Fruit fly (Drosophila melanogaster) whole organism, embryonic: ENCODE data around the gene Rnmt.
A peak's percentile ranks its signal among the peaks of the same experiment; 100 is the strongest.

ENCODE experiments used
- Antp ChIP-seq: fragments of 200-800 bp; sonication (Bioruptor generic); optimal IDR thresholded peaks from 3 replicates; lab custom pipeline; 2016; ENCODE audit warnings: missing biosample characterization, missing genetic modification characterization
- CG10979 ChIP-seq: fragments of 200-800 bp; sonication (Bioruptor generic); optimal IDR thresholded peaks from 2 replicates; lab custom pipeline; 2018; ENCODE audit warnings: missing biosample characterization, mild to moderate bottlenecking, missing genetic modification characterization, moderate library complexity
- CG12155 ChIP-seq: fragments of 200-800 bp; sonication (Bioruptor generic); optimal IDR thresholded peaks from 3 replicates; lab custom pipeline; 2016; ENCODE audit warnings: missing biosample characterization, missing genetic modification characterization
- CG12236 ChIP-seq: fragments of 200-800 bp; sonication (Bioruptor generic); optimal IDR thresholded peaks from 2 replicates; lab custom pipeline; 2016; ENCODE audit warnings: missing biosample characterization, missing genetic modification characterization
- CG12391 ChIP-seq: fragments of 200-800 bp; sonication (Bioruptor generic); optimal IDR thresholded peaks from 3 replicates; lab custom pipeline; 2018; ENCODE audit warnings: missing biosample characterization, mild to moderate bottlenecking, missing genetic modification characterization, moderate library complexity
- CG14860 ChIP-seq: fragments of 200-800 bp; sonication (Bioruptor generic); IDR thresholded peaks from 3 replicates; pipeline ENCODE4 v1.3.6; 2022; ENCODE audit warnings: missing biosample characterization, missing genetic modification characterization; ENCODE audit not compliant: partially characterized antibody
- CG1603 ChIP-seq: fragments of 200-800 bp; sonication (Bioruptor generic); optimal IDR thresholded peaks from 2 replicates; lab custom pipeline; 2019; ENCODE audit warnings: missing biosample characterization, mild to moderate bottlenecking, missing genetic modification characterization, moderate library complexity
- CG17328 ChIP-seq: fragments of 200-800 bp; sonication (Bioruptor generic); IDR thresholded peaks from 2 replicates; pipeline ENCODE4 v1.3.6; 2022; ENCODE audit warnings: missing biosample characterization, missing genetic modification characterization
- CG17385 ChIP-seq: fragments of 200-800 bp; sonication (Bioruptor generic); optimal IDR thresholded peaks from 3 replicates; lab custom pipeline; 2018; ENCODE audit warnings: missing biosample characterization, mild to moderate bottlenecking, missing genetic modification characterization
- CG17912 ChIP-seq: fragments of 200-800 bp; sonication (Bioruptor generic); optimal IDR thresholded peaks from 2 replicates; lab custom pipeline; 2018; ENCODE audit warnings: missing biosample characterization, mild to moderate bottlenecking, missing genetic modification characterization
- CG1792 ChIP-seq: fragments of 200-800 bp; sonication (Bioruptor generic); optimal IDR thresholded peaks from 2 replicates; lab custom pipeline; 2016; ENCODE audit warnings: missing biosample characterization, missing genetic modification characterization
- CG2116 ChIP-seq: fragments of 200-800 bp; sonication (Bioruptor generic); optimal IDR thresholded peaks from 3 replicates; lab custom pipeline; 2018; ENCODE audit warnings: missing biosample characterization, mild to moderate bottlenecking, missing genetic modification characterization
- CG34376 ChIP-seq: fragments of 200-800 bp; sonication (Bioruptor generic); optimal IDR thresholded peaks from 2 replicates; lab custom pipeline; 2018; ENCODE audit warnings: missing biosample characterization, mild to moderate bottlenecking, missing genetic modification characterization
- CG3995 ChIP-seq: fragments of 200-800 bp; sonication (Bioruptor generic); optimal IDR thresholded peaks from 3 replicates; lab custom pipeline; 2016; ENCODE audit warnings: missing biosample characterization, missing genetic modification characterization
- CG4360 ChIP-seq: fragments of 200-800 bp; sonication (Bioruptor generic); IDR thresholded peaks from 2 replicates; pipeline ENCODE4 v1.3.6; 2022; ENCODE audit warnings: missing biosample characterization, missing genetic modification characterization
- CG6791 ChIP-seq: fragments of 200-800 bp; sonication (Bioruptor generic); IDR thresholded peaks from 3 replicates; pipeline ENCODE4 v1.3.6; 2022; ENCODE audit warnings: missing biosample characterization, missing genetic modification characterization; ENCODE audit not compliant: partially characterized antibody
- Camta ChIP-seq: fragments of 200-800 bp; sonication (Bioruptor generic); optimal IDR thresholded peaks from 2 replicates; lab custom pipeline; 2016; ENCODE audit warnings: missing biosample characterization, missing genetic modification characterization
- CoRest ChIP-seq: fragments of 200-800 bp; sonication (Bioruptor generic); optimal IDR thresholded peaks from 3 replicates; lab custom pipeline; 2018; ENCODE audit warnings: missing biosample characterization, mild to moderate bottlenecking, missing genetic modification characterization, moderate library complexity
- CrebB ChIP-seq: fragments of 200-800 bp; sonication (Bioruptor generic); optimal IDR thresholded peaks from 3 replicates; lab custom pipeline; 2018; ENCODE audit warnings: missing biosample characterization, mild to moderate bottlenecking, missing genetic modification characterization
- Ets65A ChIP-seq: fragments of 200-800 bp; sonication (Bioruptor generic); peaks from one replicate; lab custom pipeline; 2016; ENCODE audit warnings: missing biosample characterization, missing genetic modification characterization
- Ets97D ChIP-seq: fragments of 200-800 bp; sonication (Bioruptor generic); optimal IDR thresholded peaks from 3 replicates; lab custom pipeline; 2016; ENCODE audit warnings: missing biosample characterization, missing genetic modification characterization
- HmgZ ChIP-seq: fragments of 200-800 bp; sonication (Bioruptor generic); optimal IDR thresholded peaks from 2 replicates; lab custom pipeline; 2018; ENCODE audit warnings: missing biosample characterization, mild to moderate bottlenecking, missing genetic modification characterization
- Hr78 ChIP-seq, 2 experiments: fragments of 200-800 bp in 1 of 2; fragments of >200 bp in 1 of 2; sonication (Bioruptor generic) in 1 of 2; optimal IDR thresholded peaks; 2 replicates each; lab custom pipeline; 2017 to 2019; ENCODE audit warnings: missing biosample characterization in 2 of 2, missing genetic modification characterization in 2 of 2, mild to moderate bottlenecking in 1 of 2, moderate library complexity in 1 of 2
- Jarid2 ChIP-seq: fragments of 200-800 bp; sonication (Bioruptor generic); optimal IDR thresholded peaks from 3 replicates; lab custom pipeline; 2017; ENCODE audit warnings: mild to moderate bottlenecking, missing biosample characterization, missing genetic modification reagents, missing genetic modification characterization
- Max ChIP-seq: fragments of 200-800 bp; sonication (Bioruptor generic); optimal IDR thresholded peaks from 2 replicates; lab custom pipeline; 2016; ENCODE audit warnings: missing biosample characterization, mild to moderate bottlenecking, missing genetic modification characterization
- Myb ChIP-seq: fragments of 200-800 bp; sonication (Bioruptor generic); optimal IDR thresholded peaks from 2 replicates; lab custom pipeline; 2016; ENCODE audit warnings: missing biosample characterization, missing genetic modification characterization
- NC2β ChIP-seq: fragments of 200-800 bp; sonication (Bioruptor generic); optimal IDR thresholded peaks from 2 replicates; lab custom pipeline; 2016; ENCODE audit warnings: missing biosample characterization, missing genetic modification characterization
- Scr ChIP-seq: fragments of 200-800 bp; sonication (Bioruptor generic); IDR thresholded peaks from 2 replicates; pipeline ENCODE4 v1.3.6; 2022; ENCODE audit warnings: missing biosample characterization, missing genetic modification characterization; ENCODE audit not compliant: partially characterized antibody
- Spps ChIP-seq: fragments of 200-800 bp; sonication (Bioruptor generic); optimal IDR thresholded peaks from 2 replicates; lab custom pipeline; 2018; ENCODE audit warnings: missing biosample characterization, mild to moderate bottlenecking, missing genetic modification characterization
- Trl ChIP-seq, 3 experiments: fragments of >200 bp in 2 of 3; fragments of 200-800 bp in 1 of 3; sonication (Bioruptor generic) in 1 of 3; optimal IDR thresholded peaks; 2 replicates in 1 of 3; 3 replicates in 2 of 3; lab custom pipeline; 2016 to 2017; ENCODE audit warnings: missing biosample characterization in 1 of 3, missing genetic modification characterization in 1 of 3
- ato ChIP-seq: fragments of 200-800 bp; sonication (Bioruptor generic); IDR thresholded peaks from 2 replicates; pipeline ENCODE4 v1.3.6; 2022; ENCODE audit warnings: missing biosample characterization, missing genetic modification characterization; ENCODE audit not compliant: partially characterized antibody
- ci ChIP-seq: fragments of 200-800 bp; sonication (Bioruptor generic); IDR thresholded peaks from 3 replicates; pipeline ENCODE4 v1.3.6; 2022; ENCODE audit warnings: missing biosample characterization, missing genetic modification characterization
- dmrt11E ChIP-seq: fragments of 200-800 bp; sonication (Bioruptor generic); optimal IDR thresholded peaks from 3 replicates; lab custom pipeline; 2018; ENCODE audit warnings: missing biosample characterization, mild to moderate bottlenecking, missing genetic modification characterization, moderate library complexity
- ems ChIP-seq: fragments of 200-800 bp; sonication (Bioruptor generic); optimal IDR thresholded peaks from 3 replicates; lab custom pipeline; 2016; ENCODE audit warnings: missing biosample characterization, missing genetic modification characterization
- fd96Cb ChIP-seq: fragments of 200-800 bp; sonication (Bioruptor generic); optimal IDR thresholded peaks from 2 replicates; lab custom pipeline; 2018; ENCODE audit warnings: missing biosample characterization, mild to moderate bottlenecking, missing genetic modification characterization, moderate library complexity
- gfzf ChIP-seq: fragments of 200-800 bp; sonication (Bioruptor generic); optimal IDR thresholded peaks from 2 replicates; lab custom pipeline; 2016; ENCODE audit warnings: missing biosample characterization, mild to moderate bottlenecking, missing genetic modification characterization, moderate library complexity
- h ChIP-seq: fragments of >200 bp; optimal IDR thresholded peaks from 2 replicates; lab custom pipeline; 2017
- hbn ChIP-seq: fragments of 200-800 bp; sonication (Bioruptor generic); IDR thresholded peaks from 2 replicates; pipeline ENCODE4 v1.3.6; 2022; ENCODE audit warnings: missing biosample characterization, missing genetic modification characterization; ENCODE audit not compliant: partially characterized antibody
- insv ChIP-seq, 2 experiments: fragments of 200-800 bp; sonication (Bioruptor generic); optimal IDR thresholded peaks; 3 replicates each; lab custom pipeline; 2016 to 2018; ENCODE audit warnings: missing biosample characterization in 2 of 2, missing genetic modification characterization in 2 of 2
- pros ChIP-seq: fragments of 200-800 bp; sonication (Bioruptor generic); optimal IDR thresholded peaks from 3 replicates; lab custom pipeline; 2019; ENCODE audit warnings: missing biosample characterization, mild to moderate bottlenecking, missing genetic modification characterization, moderate library complexity
- row ChIP-seq: fragments of 200-800 bp; sonication (Bioruptor generic); IDR thresholded peaks from 3 replicates; pipeline ENCODE4 v1.3.6; 2022; ENCODE audit warnings: missing biosample characterization, missing genetic modification characterization
- sc ChIP-seq, 3 experiments: fragments of >200 bp in 2 of 3; fragments of 200-800 bp in 1 of 3; sonication (Bioruptor generic) in 1 of 3; optimal IDR thresholded peaks; 2 replicates in 2 of 3; 3 replicates in 1 of 3; lab custom pipeline; 2017; ENCODE audit warnings: mild to moderate bottlenecking in 1 of 3, missing biosample characterization in 1 of 3, missing genetic modification characterization in 1 of 3, missing genetic modification reagents in 1 of 3
- slp2 ChIP-seq: fragments of 200-800 bp; sonication (Bioruptor generic); optimal IDR thresholded peaks from 2 replicates; lab custom pipeline; 2016; ENCODE audit warnings: missing biosample characterization, missing genetic modification characterization
- so ChIP-seq: fragments of 200-800 bp; sonication (Bioruptor generic); IDR thresholded peaks from 3 replicates; pipeline ENCODE4 v1.3.6; 2022; ENCODE audit warnings: missing biosample characterization, missing genetic modification characterization
- stwl ChIP-seq: fragments of 200-800 bp; sonication (Bioruptor generic); optimal IDR thresholded peaks from 3 replicates; lab custom pipeline; 2018; ENCODE audit warnings: missing biosample characterization, mild to moderate bottlenecking, missing genetic modification characterization, moderate library complexity
- trh ChIP-seq: fragments of 200-800 bp; sonication (Bioruptor generic); optimal IDR thresholded peaks from 2 replicates; lab custom pipeline; 2016; ENCODE audit warnings: missing biosample characterization, missing genetic modification characterization
- vvl ChIP-seq: fragments of 200-800 bp; sonication (Bioruptor generic); IDR thresholded peaks from 2 replicates; pipeline ENCODE4 v1.3.6; 2022; ENCODE audit warnings: missing biosample characterization, missing genetic modification characterization

Rnmt gene

dm6 chr2L:15057225-15058117, 47.7 kb downstream of the Rnmt start, which contains the start of gene ck (continued):
- peak; percentile 55 for TF ChIP-seq Ets97D
- no peak for TF ChIP-seq ems (GFP tag; lab: Kevin White, UChicago)
- no peak for TF ChIP-seq Spps (tag; lab: Kevin White, UChicago)
- TF ChIP-seq gfzf = peak; percentile 94
- TF ChIP-seq CG17912 (GFP tag; lab: Kevin White, UChicago) = no peak
- peak; percentile 67 for TF ChIP-seq vvl (GFP tag; lab: Robert Waterston, UW)
- no peak for TF ChIP-seq so (GFP tag; lab: Robert Waterston, UW)
- TF ChIP-seq Hr78 (GFP tag; optimal IDR thresholded peaks at IDR 0.05; lab: Kevin White, UChicago) = no peak
- no peak; the same call in 2 of the 3 replicates for TF ChIP-seq ci (GFP tag; lab: Robert Waterston, UW)
- no peak for TF ChIP-seq h (lab: Kevin White, UChicago)
- TF ChIP-seq Myb (GFP tag; lab: Kevin White, UChicago) = peak; percentile 77
- no peak for TF ChIP-seq CG17328 (GFP tag; lab: Robert Waterston, UW)
- TF ChIP-seq CG17385 = no peak
- no peak for TF ChIP-seq CrebB (tag; lab: Kevin White, UChicago)
- TF ChIP-seq CG12236 (GFP tag; lab: Kevin White, UChicago) = no peak
- TF ChIP-seq slp2 = no peak
- peak; percentile 85 for TF ChIP-seq CG6791 (GFP tag; lab: Robert Waterston, UW)
- TF ChIP-seq hbn = peak; percentile 66
- TF ChIP-seq CG10979 = no peak
- no peak for TF ChIP-seq sc (optimal IDR thresholded peaks at IDR 0.05; lab: Kevin White, UChicago)
- TF ChIP-seq sc (GFP tag; optimal IDR thresholded peaks at IDR 0.05; lab: Kevin White, UChicago) = no peak
- peak; percentile 15 for TF ChIP-seq CoRest (tag; lab: Kevin White, UChicago)
- TF ChIP-seq pros (GFP tag; lab: Kevin White, UChicago) = no peak
- peak in 1 of 2 experiments; percentile 41 for TF ChIP-seq Trl (optimal IDR thresholded peaks at IDR 0.05; lab: Kevin White, UChicago)
- no peak for TF ChIP-seq Trl (GFP tag; optimal IDR thresholded peaks at IDR 0.05; lab: Kevin White, UChicago)
- TF ChIP-seq HmgZ (tag; lab: Kevin White, UChicago) = peak; percentile 54
- TF ChIP-seq CG34376 (GFP tag; lab: Kevin White, UChicago) = peak; percentile 2
- TF ChIP-seq Camta (GFP tag; lab: Kevin White, UChicago) = no peak
- no peak for TF ChIP-seq Antp (GFP tag; lab: Kevin White, UChicago)
- TF ChIP-seq CG4360 (GFP tag; lab: Robert Waterston, UW) = no peak
- no peak for TF ChIP-seq CG1792 (GFP tag; lab: Kevin White, UChicago)
- peak; percentile 82 for TF ChIP-seq CG1603 (tag; lab: Kevin White, UChicago)
- peak; percentile 13 for TF ChIP-seq CG3995 (GFP tag; lab: Kevin White, UChicago)
- TF ChIP-seq fd96Cb = no peak
- peak; percentile 30; the same call in 1 of the 3 replicates for TF ChIP-seq row (GFP tag; lab: Robert Waterston, UW)
- no peak for TF ChIP-seq Max (GFP tag; lab: Kevin White, UChicago)
- TF ChIP-seq NC2β (GFP tag; lab: Kevin White, UChicago) = peak; percentile 39
- peak; percentile 77 for TF ChIP-seq ato (GFP tag; lab: Robert Waterston, UW)
- TF ChIP-seq dmrt11E (tag; lab: Kevin White, UChicago) = no peak
- peak; percentile 29 to 91 for TF ChIP-seq insv (GFP tag; optimal IDR thresholded peaks at IDR 0.05; lab: Kevin White, UChicago)
- TF ChIP-seq trh (GFP tag; lab: Kevin White, UChicago) = no peak
- peak; percentile 68 for TF ChIP-seq CG14860
- peak; percentile 77 for TF ChIP-seq CG2116 (GFP tag; lab: Kevin White, UChicago)
- TF ChIP-seq CG12155 (GFP tag; lab: Kevin White, UChicago) = peak; percentile 47
- TF ChIP-seq Ets65A = no peak
- peak; percentile 2 for TF ChIP-seq CG12391 (tag; lab: Kevin White, UChicago)
- TF ChIP-seq Scr = peak; percentile 67
- peak; percentile 50 for TF ChIP-seq Jarid2
- peak; percentile 92 for TF ChIP-seq stwl
